Worm (Caenorhabditis elegans) whole organism, young adult: Measurements from ENCODE around the gene msp-33.

Source experiments
- F39B2.1 ChIP-seq: fragments of 200-800 bp; sonication (Bioruptor generic); IDR thresholded peaks from 2 replicates; pipeline ENCODE4 v1.3.6; 2022; ENCODE audit warnings: missing genetic modification reagents, missing genetic modification characterization, missing compliant biosample characterization
- K11D2.4 ChIP-seq: fragments of 200-800 bp; sonication (Bioruptor generic); IDR thresholded peaks from 2 replicates; pipeline ENCODE4 v1.3.6; 2022; ENCODE audit warnings: missing genetic modification reagents, missing genetic modification characterization, missing compliant biosample characterization
- cebp-2 ChIP-seq: fragments of 200-800 bp; sonication (Bioruptor generic); IDR thresholded peaks from 2 replicates; pipeline ENCODE4 v1.3.6; 2022; ENCODE audit warnings: missing genetic modification characterization, missing compliant biosample characterization
- dox-1 ChIP-seq: fragments of 200-800 bp; sonication (Bioruptor generic); IDR thresholded peaks from 2 replicates; pipeline ENCODE4 v1.3.6; 2022; ENCODE audit warnings: missing genetic modification reagents, missing genetic modification characterization, missing compliant biosample characterization
- egrh-3 ChIP-seq: fragments of 200-800 bp; sonication (Bioruptor generic); IDR thresholded peaks from 2 replicates; pipeline ENCODE4 v1.3.6; 2022; ENCODE audit warnings: missing genetic modification reagents, missing genetic modification characterization, missing compliant biosample characterization
- mxl-1 ChIP-seq: sonication (generic microtip); optimal IDR thresholded peaks from 2 replicates; lab custom pipeline; 2016; ENCODE audit warnings: missing genetic modification characterization, missing compliant biosample characterization
- unc-130 ChIP-seq: sonication (generic microtip); optimal IDR thresholded peaks from 2 replicates; lab custom pipeline; 2016; ENCODE audit warnings: missing genetic modification reagents, missing genetic modification characterization, missing compliant biosample characterization
- unc-62 ChIP-seq: fragments of 150-350 bp; optimal IDR thresholded peaks from 2 replicates; lab custom pipeline; 2014; ENCODE audit warnings: missing biosample characterization, missing genetic modification reagents, missing genetic modification characterization
- zfh-2 ChIP-seq: fragments of 200-800 bp; sonication (Bioruptor generic); conservative IDR thresholded peaks from 2 replicates; pipeline ENCODE4 v1.3.6; 2022; ENCODE audit warnings: missing genetic modification reagents, missing genetic modification characterization, missing compliant biosample characterization

DNA sequence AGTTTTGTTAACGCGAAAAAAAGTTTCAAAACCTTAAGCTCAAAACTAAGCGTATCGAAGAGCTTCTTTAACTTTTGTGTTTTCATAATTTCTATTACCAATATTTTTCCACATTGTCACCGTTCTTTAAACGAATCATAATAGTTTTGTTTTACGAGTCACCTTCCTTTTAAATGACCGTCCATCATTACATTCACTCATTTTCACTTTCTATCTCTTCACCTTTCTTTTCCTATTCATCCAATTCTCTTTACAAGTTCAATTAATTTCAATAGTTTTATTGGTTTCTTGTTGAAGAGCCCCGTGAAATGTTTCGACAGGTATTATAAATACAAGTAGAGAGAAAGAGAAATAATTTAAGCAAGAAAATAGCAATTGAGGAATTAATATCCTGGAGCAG, 20.7 kb downstream of the msp-33 start:
- TF ChIP-seq egrh-3 (GFP tag; lab: Robert Waterston, UW), result no peak
- TF ChIP-seq K11D2.4, result no peak
- TF ChIP-seq mxl-1, result no peak
- TF ChIP-seq unc-62 (GFP tag; lab: Kevin White, UChicago), result no peak
- TF ChIP-seq zfh-2, result no peak
- no peak for TF ChIP-seq cebp-2 (GFP tag; lab: Robert Waterston, UW)
- no peak for TF ChIP-seq unc-130
- TF ChIP-seq dox-1 (GFP tag; lab: Robert Waterston, UW), result no peak
- no peak for TF ChIP-seq F39B2.1 (GFP tag; lab: Robert Waterston, UW)
